Fruit fly (Drosophila melanogaster): ENCODE data around the gene Sirt1.
A peak's percentile ranks its signal among the peaks of the same experiment; 100 is the strongest.

Gene Sirt1

DNA sequence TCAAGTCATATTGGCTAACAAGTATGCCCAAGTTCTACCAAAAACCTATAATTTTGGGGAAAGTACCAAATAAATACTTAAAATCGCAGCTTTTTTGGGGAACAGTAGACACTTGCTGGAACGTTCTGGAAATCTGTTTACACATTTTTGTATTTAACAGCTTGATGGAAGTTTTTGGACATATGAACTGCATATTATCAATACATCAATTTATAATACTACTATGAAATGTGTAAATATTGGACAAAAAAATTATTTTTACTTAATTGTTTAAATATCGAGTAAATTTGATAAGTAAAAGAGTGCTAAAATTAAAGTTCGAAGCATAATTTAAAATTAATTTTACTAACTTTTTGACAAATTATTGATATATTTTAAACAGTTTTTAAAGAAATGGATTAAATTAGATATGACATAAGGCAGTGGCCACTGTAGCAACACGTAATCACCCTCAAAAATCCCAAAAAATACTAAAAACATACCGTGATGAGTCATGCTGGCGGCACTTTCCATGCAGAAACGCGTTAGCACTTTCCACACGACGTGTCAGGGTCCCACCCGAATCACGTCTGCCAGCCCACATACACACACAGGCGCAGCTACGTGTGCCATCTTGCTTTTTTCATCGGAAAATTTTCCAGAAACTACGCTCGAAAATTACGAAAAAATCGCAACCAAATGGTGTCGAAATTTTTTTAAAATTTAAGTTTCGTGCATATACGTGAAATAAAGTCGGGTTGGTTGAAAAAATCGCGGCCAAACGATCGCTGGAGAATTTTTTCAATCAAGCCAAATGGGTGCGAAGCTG, at the start of gene Sirt1 (continued):
- TF ChIP-seq hkb (optimal IDR thresholded peaks at IDR 0.05) (no peak), hkb (GFP tag; IDR thresholded peaks at IDR 0.05) (peak; percentile 46; the same call in 1 of the 2 replicates), bcd (GFP tag; optimal IDR thresholded peaks at IDR 0.05) (peak; percentile 91), mld (GFP tag; IDR thresholded peaks at IDR 0.05; ENCODE audit: partially characterized antibody) (no peak), CG30431 (GFP tag; optimal IDR thresholded peaks at IDR 0.05) (peak; percentile 77), chif (GFP tag; optimal IDR thresholded peaks at IDR 0.05) (peak; percentile 23 to 70), CG32532 (GFP tag; IDR thresholded peaks at IDR 0.05) (peak; percentile 84), Sry-δ (GFP tag; optimal IDR thresholded peaks at IDR 0.05) (peak; percentile 4), twi (tag; optimal IDR thresholded peaks at IDR 0.05) (peak; percentile 87), ems (GFP tag; optimal IDR thresholded peaks at IDR 0.05) (no peak), NC2α (GFP tag; optimal IDR thresholded peaks at IDR 0.05) (no peak), dmrt99B (tag; optimal IDR thresholded peaks at IDR 0.05) (no peak), CG17612 (GFP tag; IDR thresholded peaks at IDR 0.05) (peak; percentile 45; the same call in 1 of the 2 replicates), seq (GFP tag; IDR thresholded peaks at IDR 0.05) (peak; percentile 72; the same call in 1 of the 2 replicates), tio (GFP tag; optimal IDR thresholded peaks at IDR 0.05) (peak; percentile 94), CG9817 (tag; optimal IDR thresholded peaks at IDR 0.05) (peak; percentile 84), CkIIα-i1 (GFP tag; IDR thresholded peaks at IDR 0.05) (no peak), CG6175 (GFP tag; IDR thresholded peaks at IDR 0.05) (0 out of 3 replicates have a peak, but pooled peaks have one; percentile 36), D19A (tag; optimal IDR thresholded peaks at IDR 0.05) (no peak), Nf-YA (GFP tag; IDR thresholded peaks at IDR 0.05) (no peak), zf30C (GFP tag; optimal IDR thresholded peaks at IDR 0.05) (no peak), zfh2 (GFP tag; optimal IDR thresholded peaks at IDR 0.05) (peak; percentile 43), shn (GFP tag; optimal IDR thresholded peaks at IDR 0.05) (no peak), ara (GFP tag; IDR thresholded peaks at IDR 0.05) (peak; percentile 54; the same call in 1 of the 2 replicates), Ssrp (tag; optimal IDR thresholded peaks at IDR 0.05) (peak; percentile 93), gfzf (GFP tag; optimal IDR thresholded peaks at IDR 0.05) (peak; percentile 82), maf-S (GFP tag; optimal IDR thresholded peaks at IDR 0.05) (no peak), Oaz (GFP tag; IDR thresholded peaks at IDR 0.05) (peak; percentile 59), sc (optimal IDR thresholded peaks at IDR 0.05) (no peak), sc (GFP tag; optimal IDR thresholded peaks at IDR 0.05) (peak; percentile 84), CG33213 (GFP tag; optimal IDR thresholded peaks at IDR 0.05) (no peak), insv (GFP tag; optimal IDR thresholded peaks at IDR 0.05) (peak in 1 of 2 experiments; percentile 60), CG2202 (tag; optimal IDR thresholded peaks at IDR 0.05) (peak; percentile 40), CG2678 (tag; optimal IDR thresholded peaks at IDR 0.05) (peak; percentile 96), tup (GFP tag; optimal IDR thresholded peaks at IDR 0.05) (peak; percentile 11), CG4282 (GFP tag; optimal IDR thresholded peaks at IDR 0.05) (peak; percentile 41), CG8944 (GFP tag; optimal IDR thresholded peaks at IDR 0.05) (peak; percentile 58), Bdp1 (GFP tag; optimal IDR thresholded peaks at IDR 0.05) (peak; percentile 19), CG4707 (GFP tag; optimal IDR thresholded peaks at IDR 0.05) (no peak), gce (GFP tag; IDR thresholded peaks at IDR 0.05) (no peak), Atf-2 (GFP tag; optimal IDR thresholded peaks at IDR 0.05) (peak; percentile 6), CG7928 (GFP tag; optimal IDR thresholded peaks at IDR 0.05) (peak; percentile 51), CG11695 (GFP tag; IDR thresholded peaks at IDR 0.05) (peak; percentile 80), CG14441 (GFP tag; IDR thresholded peaks at IDR 0.05) (peak; percentile 75), CG12769 (tag; optimal IDR thresholded peaks at IDR 0.05) (peak; percentile 14), CG9727 (GFP tag; optimal IDR thresholded peaks at IDR 0.05) (peak; percentile 93), Vsx1 (GFP tag; optimal IDR thresholded peaks at IDR 0.05) (no peak), CG15601 (tag; optimal IDR thresholded peaks at IDR 0.05) (peak; percentile 78), Ets97D (GFP tag; optimal IDR thresholded peaks at IDR 0.05) (peak; percentile 8), scrt (GFP tag; optimal IDR thresholded peaks at IDR 0.05) (peak; percentile 41)

Data from whole organism, embryonic.